Fruit fly (Drosophila melanogaster): ENCODE results near the gene dnt.

The dnt gene

dm6 chr2L:19335052-19335451 is 28.0 kb downstream of the dnt start (continued):
- TF ChIP-seq CG1792 (GFP tag; optimal IDR thresholded peaks at IDR 0.05), result no peak
- TF ChIP-seq fd102C (GFP tag; optimal IDR thresholded peaks at IDR 0.05), result peak; percentile 70
- no peak for TF ChIP-seq p53 (GFP tag; optimal IDR thresholded peaks at IDR 0.05)
- TF ChIP-seq HLH54F (GFP tag; optimal IDR thresholded peaks at IDR 0.05), result peak; percentile 25
- no peak for TF ChIP-seq lbe (GFP tag; optimal IDR thresholded peaks at IDR 0.05)
- peak; percentile 20 for TF ChIP-seq zfh2 (GFP tag; optimal IDR thresholded peaks at IDR 0.05)
- TF ChIP-seq CG4854 (GFP tag; optimal IDR thresholded peaks at IDR 0.05), result no peak
- TF ChIP-seq prd (optimal IDR thresholded peaks at IDR 0.05), result no peak
- peak; percentile 91 for TF ChIP-seq prd (GFP tag; IDR thresholded peaks at IDR 0.05)
- TF ChIP-seq chif (GFP tag; optimal IDR thresholded peaks at IDR 0.05), result peak; percentile 2 to 70
- peak; percentile 46 for TF ChIP-seq Spps (tag; optimal IDR thresholded peaks at IDR 0.05)
- TF ChIP-seq CG2678 (tag; optimal IDR thresholded peaks at IDR 0.05), result peak; percentile 71
- no peak for TF ChIP-seq CG14965 (GFP tag; optimal IDR thresholded peaks at IDR 0.05; ENCODE audit: borderline replicate concordance)
- TF ChIP-seq Bdp1 (GFP tag; optimal IDR thresholded peaks at IDR 0.05), result no peak
- no peak for TF ChIP-seq CG12769 (tag; optimal IDR thresholded peaks at IDR 0.05)
- peak; percentile 53 for TF ChIP-seq Hr3 (GFP tag; optimal IDR thresholded peaks at IDR 0.05)
- no peak for TF ChIP-seq TFAM (GFP tag; optimal IDR thresholded peaks at IDR 0.05)
- TF ChIP-seq dpn (GFP tag; optimal IDR thresholded peaks at IDR 0.05), result peak in 1 of 2 experiments; percentile 40
- TF ChIP-seq eyg (GFP tag; optimal IDR thresholded peaks at IDR 0.05), result no peak
- TF ChIP-seq rib (GFP tag; IDR thresholded peaks at IDR 0.05), result no peak
- peak; percentile 8 for TF ChIP-seq CG8281 (tag; optimal IDR thresholded peaks at IDR 0.05)
- peak; percentile 35; the same call in 1 of the 2 replicates for TF ChIP-seq CG32767 (GFP tag; IDR thresholded peaks at IDR 0.05)
- TF ChIP-seq CG12391 (tag; optimal IDR thresholded peaks at IDR 0.05), result peak; percentile 65
- no peak for TF ChIP-seq CG30020 (tag; optimal IDR thresholded peaks at IDR 0.05)
- peak; percentile 76 for TF ChIP-seq phol (tag; optimal IDR thresholded peaks at IDR 0.05)
- TF ChIP-seq CG12659 (GFP tag; optimal IDR thresholded peaks at IDR 0.05), result peak; percentile 41
- no peak for TF ChIP-seq CG6791 (GFP tag; IDR thresholded peaks at IDR 0.05; ENCODE audit: partially characterized antibody)
- TF ChIP-seq CG7987 (GFP tag; optimal IDR thresholded peaks at IDR 0.05), result no peak
- no peak for TF ChIP-seq Opbp (GFP tag; IDR thresholded peaks at IDR 0.05; ENCODE audit: partially characterized antibody)
- no peak for TF ChIP-seq yki (optimal IDR thresholded peaks at IDR 0.05)
- TF ChIP-seq CHES-1-like (GFP tag; optimal IDR thresholded peaks at IDR 0.05), result peak; percentile 6
- peak; percentile 69 for TF ChIP-seq CG31441 (GFP tag; IDR thresholded peaks at IDR 0.05)
- no peak for TF ChIP-seq YL-1 (GFP tag; optimal IDR thresholded peaks at IDR 0.05)
- no peak for TF ChIP-seq nerfin-2 (GFP tag; IDR thresholded peaks at IDR 0.05; ENCODE audit: partially characterized antibody)
- no peak for TF ChIP-seq da (GFP tag; optimal IDR thresholded peaks at IDR 0.05)
- TF ChIP-seq dm (GFP tag; optimal IDR thresholded peaks at IDR 0.05), result peak; percentile 2
- peak; percentile 67 for TF ChIP-seq CG13775 (GFP tag; optimal IDR thresholded peaks at IDR 0.05)
- no peak for TF ChIP-seq h (optimal IDR thresholded peaks at IDR 0.05)
- no peak; the same call in 1 of the 2 replicates for TF ChIP-seq Awh (GFP tag; IDR thresholded peaks at IDR 0.05)
- TF ChIP-seq CG2120 (GFP tag; optimal IDR thresholded peaks at IDR 0.05), result peak; percentile 54
- TF ChIP-seq zf30C (GFP tag; optimal IDR thresholded peaks at IDR 0.05), result peak; percentile 46
- TF ChIP-seq ERR (GFP tag; optimal IDR thresholded peaks at IDR 0.05), result no peak
- TF ChIP-seq HHEX (GFP tag; optimal IDR thresholded peaks at IDR 0.05), result peak; percentile 41
- no peak for TF ChIP-seq sug (tag; optimal IDR thresholded peaks at IDR 0.05)
- TF ChIP-seq CG13287 (GFP tag; IDR thresholded peaks at IDR 0.05; ENCODE audit: partially characterized antibody), result no peak
- TF ChIP-seq vvl (GFP tag; IDR thresholded peaks at IDR 0.05), result peak; percentile 72
- peak; percentile 32; the same call in 1 of the 2 replicates for TF ChIP-seq stc (GFP tag; IDR thresholded peaks at IDR 0.05)
- peak; percentile 31 for TF ChIP-seq CG15011 (GFP tag; optimal IDR thresholded peaks at IDR 0.05)
- peak; percentile 15 for TF ChIP-seq Atf-2 (GFP tag; optimal IDR thresholded peaks at IDR 0.05)
- no peak for TF ChIP-seq cato (GFP tag; optimal IDR thresholded peaks at IDR 0.05; ENCODE audit: borderline replicate concordance)
- TF ChIP-seq CG13624 (GFP tag; optimal IDR thresholded peaks at IDR 0.05), result no peak
- TF ChIP-seq esg (GFP tag; conservative IDR thresholded peaks at IDR 0.05), result peak; percentile 55

Measured in whole organism, embryonic.